Fruit fly (Drosophila melanogaster): Measurements from ENCODE around the gene Thor.

- TF ChIP-seq CG34367 (tag; optimal IDR thresholded peaks at IDR 0.05) (no peak), CG8159 (tag; optimal IDR thresholded peaks at IDR 0.05) (no peak), Pif1A (GFP tag; optimal IDR thresholded peaks at IDR 0.05) (no peak), CG8301 (tag; optimal IDR thresholded peaks at IDR 0.05) (no peak), CG15710 (tag; optimal IDR thresholded peaks at IDR 0.05) (no peak), CG13204 (GFP tag; optimal IDR thresholded peaks at IDR 0.05) (no peak), rn (GFP tag; IDR thresholded peaks at IDR 0.05) (no peak), Ets98B (GFP tag; IDR thresholded peaks at IDR 0.05) (no peak), Snoo (tag; optimal IDR thresholded peaks at IDR 0.05) (no peak), CG32121 (GFP tag; IDR thresholded peaks at IDR 0.05) (no peak), EcR (GFP tag; optimal IDR thresholded peaks at IDR 0.05) (no peak), gl (tag; optimal IDR thresholded peaks at IDR 0.05) (no peak), D1 (tag; optimal IDR thresholded peaks at IDR 0.05) (no peak), CG12605 (GFP tag; IDR thresholded peaks at IDR 0.05) (no peak)
These were observed 26.6 kb downstream of the Thor start for dm6 chr2L:3504851-3505250.
